Fruit fly (Drosophila melanogaster) whole organism, embryonic: ENCODE results near the gene frtz.

ENCODE experiments used
- Atf3 ChIP-seq: fragments of 200-800 bp; sonication (Bioruptor generic); optimal IDR thresholded peaks from 3 replicates; lab custom pipeline; 2016; ENCODE audit warnings: missing biosample characterization, missing genetic modification characterization
- BtbVII ChIP-seq: fragments of 200-800 bp; sonication (Bioruptor generic); optimal IDR thresholded peaks from 3 replicates; lab custom pipeline; 2017; ENCODE audit warnings: missing biosample characterization, mild to moderate bottlenecking, missing genetic modification characterization
- CG10147 ChIP-seq: fragments of 200-800 bp; sonication (Bioruptor generic); optimal IDR thresholded peaks from 2 replicates; lab custom pipeline; 2019; ENCODE audit warnings: missing biosample characterization, mild to moderate bottlenecking, missing genetic modification characterization, moderate library complexity
- CG10431 ChIP-seq: fragments of 200-800 bp; sonication (Bioruptor generic); optimal IDR thresholded peaks from 3 replicates; lab custom pipeline; 2018; ENCODE audit warnings: missing biosample characterization, mild to moderate bottlenecking, missing genetic modification characterization
- CG11504 ChIP-seq: fragments of 200-800 bp; sonication (Bioruptor generic); optimal IDR thresholded peaks from 3 replicates; lab custom pipeline; 2019; ENCODE audit warnings: missing biosample characterization, mild to moderate bottlenecking, missing genetic modification characterization, moderate library complexity
- CG12155 ChIP-seq: fragments of 200-800 bp; sonication (Bioruptor generic); optimal IDR thresholded peaks from 3 replicates; lab custom pipeline; 2016; ENCODE audit warnings: missing biosample characterization, missing genetic modification characterization
- CG12236 ChIP-seq: fragments of 200-800 bp; sonication (Bioruptor generic); optimal IDR thresholded peaks from 2 replicates; lab custom pipeline; 2016; ENCODE audit warnings: missing biosample characterization, missing genetic modification characterization
- CG12299 ChIP-seq: fragments of 200-800 bp; sonication (Bioruptor generic); optimal IDR thresholded peaks from 2 replicates; lab custom pipeline; 2018; ENCODE audit warnings: missing biosample characterization, mild to moderate bottlenecking, missing genetic modification characterization
- CG14014 ChIP-seq: fragments of 200-800 bp; sonication (Bioruptor generic); IDR thresholded peaks from 2 replicates; pipeline ENCODE4 v1.3.6; 2022; ENCODE audit warnings: missing biosample characterization, missing genetic modification characterization
- CG14441 ChIP-seq: fragments of 200-800 bp; sonication (Bioruptor generic); IDR thresholded peaks from 2 replicates; pipeline ENCODE4 v1.3.6; 2022; ENCODE audit warnings: missing biosample characterization, missing genetic modification characterization
- CG15269 ChIP-seq: fragments of 200-800 bp; sonication (Bioruptor generic); optimal IDR thresholded peaks from 2 replicates; lab custom pipeline; 2018; ENCODE audit warnings: missing biosample characterization, mild to moderate bottlenecking, missing genetic modification characterization, moderate library complexity
- CG1529 ChIP-seq: fragments of 200-800 bp; sonication (Bioruptor generic); optimal IDR thresholded peaks from 3 replicates; lab custom pipeline; 2018; ENCODE audit warnings: missing biosample characterization, missing genetic modification characterization
- CG15514 ChIP-seq: fragments of 200-800 bp; sonication (Bioruptor generic); optimal IDR thresholded peaks from 3 replicates; lab custom pipeline; 2017; ENCODE audit warnings: missing biosample characterization, missing genetic modification characterization, mild to moderate bottlenecking, moderate library complexity, missing genetic modification reagents
- CG17359 ChIP-seq: fragments of 200-800 bp; sonication (Bioruptor generic); optimal IDR thresholded peaks from 3 replicates; lab custom pipeline; 2018; ENCODE audit warnings: missing biosample characterization, mild to moderate bottlenecking, missing genetic modification characterization, moderate library complexity
- CG17385 ChIP-seq: fragments of 200-800 bp; sonication (Bioruptor generic); optimal IDR thresholded peaks from 3 replicates; lab custom pipeline; 2018; ENCODE audit warnings: missing biosample characterization, mild to moderate bottlenecking, missing genetic modification characterization
- CG18011 ChIP-seq: fragments of 200-800 bp; sonication (Bioruptor generic); optimal IDR thresholded peaks from 2 replicates; lab custom pipeline; 2017; ENCODE audit warnings: missing biosample characterization, missing genetic modification characterization, mild to moderate bottlenecking, moderate library complexity, missing genotype
- CG1832 ChIP-seq: fragments of 200-800 bp; sonication (Bioruptor generic); optimal IDR thresholded peaks from 2 replicates; lab custom pipeline; 2017; ENCODE audit warnings: missing biosample characterization, mild to moderate bottlenecking, missing genetic modification characterization, inconsistent platforms
- CG32772 ChIP-seq: fragments of 200-800 bp; sonication (Bioruptor generic); IDR thresholded peaks from 2 replicates; pipeline ENCODE4 v1.3.6; 2022; ENCODE audit warnings: missing biosample characterization, missing genetic modification characterization
- CG4424 ChIP-seq: fragments of 200-800 bp; sonication (Bioruptor generic); optimal IDR thresholded peaks from 3 replicates; lab custom pipeline; 2016; ENCODE audit warnings: missing biosample characterization, missing genetic modification characterization
- CG4820 ChIP-seq: fragments of 200-800 bp; sonication (Bioruptor generic); optimal IDR thresholded peaks from 3 replicates; lab custom pipeline; 2016; ENCODE audit warnings: missing biosample characterization, missing genetic modification characterization
- CG5180 ChIP-seq: fragments of 200-800 bp; sonication (Bioruptor generic); optimal IDR thresholded peaks from 3 replicates; lab custom pipeline; 2017; ENCODE audit warnings: missing biosample characterization, missing genetic modification characterization, mild to moderate bottlenecking, moderate library complexity, missing genetic modification reagents
- CG6272 ChIP-seq: fragments of 200-800 bp; sonication (Bioruptor generic); IDR thresholded peaks from 2 replicates; pipeline ENCODE4 v1.3.6; 2022; ENCODE audit warnings: missing biosample characterization, missing genetic modification characterization
- CG8388 ChIP-seq: fragments of 200-800 bp; sonication (Bioruptor generic); optimal IDR thresholded peaks from 2 replicates; lab custom pipeline; 2019; ENCODE audit warnings: missing biosample characterization, mild to moderate bottlenecking, missing genetic modification characterization, moderate library complexity
- CrebB ChIP-seq: fragments of 200-800 bp; sonication (Bioruptor generic); optimal IDR thresholded peaks from 3 replicates; lab custom pipeline; 2018; ENCODE audit warnings: missing biosample characterization, mild to moderate bottlenecking, missing genetic modification characterization
- Dfd ChIP-seq, 2 experiments: fragments of >200 bp; optimal IDR thresholded peaks; 2 replicates each; lab custom pipeline; 2017; ENCODE audit warnings: missing biosample characterization in 2 of 2, missing genetic modification characterization in 2 of 2
- Fer2 ChIP-seq: fragments of 200-800 bp; sonication (Bioruptor generic); optimal IDR thresholded peaks from 2 replicates; lab custom pipeline; 2018; ENCODE audit warnings: missing biosample characterization, mild to moderate bottlenecking, missing genetic modification characterization, moderate library complexity
- Gug ChIP-seq: fragments of 200-800 bp; sonication (Bioruptor generic); IDR thresholded peaks from 4 replicates; pipeline ENCODE4 v1.3.6; 2022; ENCODE audit warnings: missing biosample characterization, missing genetic modification characterization
- Hmr ChIP-seq: fragments of 200-800 bp; sonication (Bioruptor generic); optimal IDR thresholded peaks from 3 replicates; lab custom pipeline; 2017; ENCODE audit warnings: mild to moderate bottlenecking, missing biosample characterization, missing genetic modification reagents, missing genetic modification characterization
- MTF-1 ChIP-seq: fragments of 200-800 bp; sonication (Bioruptor generic); optimal IDR thresholded peaks from 2 replicates; lab custom pipeline; 2018; ENCODE audit warnings: missing biosample characterization, mild to moderate bottlenecking, missing genetic modification characterization, borderline replicate concordance
- Nf-YA ChIP-seq: fragments of 200-800 bp; sonication (Bioruptor generic); IDR thresholded peaks from 2 replicates; pipeline ENCODE4 v1.3.6; 2022; ENCODE audit warnings: missing biosample characterization, missing genetic modification characterization
- Sox102F ChIP-seq: fragments of 200-800 bp; sonication (Bioruptor generic); optimal IDR thresholded peaks from 2 replicates; lab custom pipeline; 2018; ENCODE audit warnings: missing biosample characterization, mild to moderate bottlenecking, missing genetic modification characterization, moderate library complexity
- Vsx1 ChIP-seq: fragments of 200-800 bp; sonication (Bioruptor generic); optimal IDR thresholded peaks from 2 replicates; lab custom pipeline; 2017; ENCODE audit warnings: missing biosample characterization, mild to moderate bottlenecking, missing genetic modification characterization, missing genetic modification reagents
- br ChIP-seq: fragments of >200 bp; optimal IDR thresholded peaks from 2 replicates; lab custom pipeline; 2017
- cg ChIP-seq: fragments of 200-800 bp; sonication (Bioruptor generic); optimal IDR thresholded peaks from 3 replicates; lab custom pipeline; 2019; ENCODE audit warnings: missing biosample characterization, mild to moderate bottlenecking, missing genetic modification characterization, moderate library complexity
- chinmo ChIP-seq: fragments of 200-800 bp; sonication (Bioruptor generic); IDR thresholded peaks from 4 replicates; pipeline ENCODE4 v1.3.6; 2022; ENCODE audit warnings: missing biosample characterization, missing genetic modification characterization; ENCODE audit not compliant: partially characterized antibody
- chm ChIP-seq: fragments of 200-800 bp; sonication (Bioruptor generic); IDR thresholded peaks from 2 replicates; pipeline ENCODE4 v1.3.6; 2022; ENCODE audit warnings: missing biosample characterization, missing genetic modification characterization
- ci ChIP-seq: fragments of 200-800 bp; sonication (Bioruptor generic); IDR thresholded peaks from 3 replicates; pipeline ENCODE4 v1.3.6; 2022; ENCODE audit warnings: missing biosample characterization, missing genetic modification characterization
- fd64A ChIP-seq: fragments of 200-800 bp; sonication (Bioruptor generic); optimal IDR thresholded peaks from 3 replicates; lab custom pipeline; 2018; ENCODE audit warnings: missing biosample characterization, mild to moderate bottlenecking, missing genetic modification characterization
- gce ChIP-seq: fragments of 200-800 bp; sonication (Bioruptor generic); IDR thresholded peaks from 3 replicates; pipeline ENCODE4 v1.3.6; 2022; ENCODE audit warnings: missing biosample characterization, missing genetic modification characterization
- gro ChIP-seq: fragments of 200-800 bp; sonication (Bioruptor generic); optimal IDR thresholded peaks from 2 replicates; lab custom pipeline; 2016; ENCODE audit warnings: missing biosample characterization, missing genetic modification characterization
- jigr1 ChIP-seq: fragments of 200-800 bp; sonication (Bioruptor generic); IDR thresholded peaks from 3 replicates; pipeline ENCODE4 v1.3.6; 2022; ENCODE audit warnings: missing biosample characterization, missing genetic modification characterization
- knrl ChIP-seq: fragments of 200-800 bp; sonication (Bioruptor generic); IDR thresholded peaks from 3 replicates; pipeline ENCODE4 v1.3.6; 2022; ENCODE audit warnings: missing biosample characterization, missing genetic modification characterization; ENCODE audit not compliant: partially characterized antibody
- peb ChIP-seq: fragments of 200-800 bp; sonication (Bioruptor generic); IDR thresholded peaks from 2 replicates; pipeline ENCODE4 v1.3.6; 2022; ENCODE audit warnings: missing biosample characterization, missing genetic modification characterization
- sens-2 ChIP-seq: fragments of 200-800 bp; sonication (Bioruptor generic); IDR thresholded peaks from 2 replicates; pipeline ENCODE4 v1.3.6; 2022; ENCODE audit warnings: missing biosample characterization, missing genetic modification characterization
- stwl ChIP-seq: fragments of 200-800 bp; sonication (Bioruptor generic); optimal IDR thresholded peaks from 3 replicates; lab custom pipeline; 2018; ENCODE audit warnings: missing biosample characterization, mild to moderate bottlenecking, missing genetic modification characterization, moderate library complexity
- tx ChIP-seq: fragments of 200-800 bp; sonication (Bioruptor generic); optimal IDR thresholded peaks from 2 replicates; lab custom pipeline; 2016; ENCODE audit warnings: missing biosample characterization, missing genetic modification characterization
- unc-4 ChIP-seq: fragments of 200-800 bp; sonication (Bioruptor generic); IDR thresholded peaks from 2 replicates; pipeline ENCODE4 v1.3.6; 2022; ENCODE audit warnings: missing biosample characterization, missing genetic modification characterization; ENCODE audit not compliant: partially characterized antibody
- usp ChIP-seq: fragments of >200 bp; optimal IDR thresholded peaks from 2 replicates; lab custom pipeline; 2017; ENCODE audit warnings: missing biosample characterization, missing genetic modification characterization
- vnd ChIP-seq: fragments of 200-800 bp; sonication (Bioruptor generic); IDR thresholded peaks from 3 replicates; pipeline ENCODE4 v1.3.6; 2022; ENCODE audit warnings: missing biosample characterization, missing genetic modification characterization; ENCODE audit not compliant: partially characterized antibody
- zfh1 ChIP-seq: fragments of 200-800 bp; sonication (Bioruptor generic); IDR thresholded peaks from 3 replicates; pipeline ENCODE4 v1.3.6; 2022; ENCODE audit warnings: missing biosample characterization, missing genetic modification characterization

frtz gene

DNA sequence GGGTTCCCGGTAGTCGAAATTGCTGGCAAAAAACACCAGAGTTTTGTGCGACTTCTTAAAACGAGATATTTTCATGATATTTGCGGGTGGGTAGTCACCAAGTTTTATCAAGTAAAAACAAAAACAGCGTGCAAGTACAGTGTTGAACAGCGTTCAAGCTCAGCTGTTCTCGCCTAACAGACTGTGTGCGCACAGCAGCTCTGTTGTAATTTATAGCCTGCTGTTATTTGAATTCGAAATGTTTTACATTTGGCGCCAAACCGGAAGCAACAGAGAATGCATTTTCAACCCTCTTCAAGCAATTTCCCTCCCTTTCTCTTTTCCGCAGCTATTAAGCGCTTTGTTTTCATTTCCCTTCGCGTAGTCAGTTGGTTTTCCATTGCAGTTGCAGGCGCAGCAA, 16.5 kb upstream of the frtz start, which contains the start of the genes CG17652 and CG17646 (continued):
- TF ChIP-seq CG15514 (GFP tag; lab: Kevin White, UChicago) (peak; percentile 13), fd64A (GFP tag; lab: Kevin White, UChicago) (no peak), unc-4 (GFP tag; lab: Robert Waterston, UW) (0 out of 2 replicates have a peak, but pooled peaks have one; percentile 25), BtbVII (no peak), CG4424 (GFP tag; lab: Kevin White, UChicago) (no peak), CG17385 (GFP tag; lab: Kevin White, UChicago) (peak; percentile 44), ci (peak; percentile 69), CG5180 (GFP tag; lab: Kevin White, UChicago) (no peak), chinmo (0 out of 4 replicates have a peak, but pooled peaks have one; percentile 25), CG17359 (tag; lab: Kevin White, UChicago) (no peak), CG12236 (no peak), stwl (tag; lab: Kevin White, UChicago) (peak; percentile 33), Dfd (GFP tag; optimal IDR thresholded peaks at IDR 0.05; lab: Kevin White, UChicago) (no peak), cg (no peak), gce (GFP tag; lab: Robert Waterston, UW) (no peak), Vsx1 (GFP tag; lab: Kevin White, UChicago) (no peak), CG14014 (GFP tag; lab: Robert Waterston, UW) (no peak), chm (0 out of 2 replicates have a peak, but pooled peaks have one; percentile 51), CG11504 (tag; lab: Kevin White, UChicago) (no peak), CG1832 (GFP tag; lab: Kevin White, UChicago) (no peak), tx (GFP tag; lab: Kevin White, UChicago) (no peak), CG10147 (no peak), usp (GFP tag; lab: Kevin White, UChicago) (no peak), CG4820 (GFP tag; lab: Kevin White, UChicago) (no peak), sens-2 (GFP tag; lab: Robert Waterston, UW) (no peak), CG6272 (GFP tag; lab: Robert Waterston, UW) (no peak), peb (GFP tag; lab: Robert Waterston, UW) (no peak), Atf3 (no peak), br (no peak), CG14441 (GFP tag; lab: Robert Waterston, UW) (no peak), CG12155 (GFP tag; lab: Kevin White, UChicago) (no peak), MTF-1 (GFP tag; lab: Kevin White, UChicago) (peak; percentile 3), CrebB (tag; lab: Kevin White, UChicago) (no peak), Gug (GFP tag; lab: Robert Waterston, UW) (no peak)

DNA sequence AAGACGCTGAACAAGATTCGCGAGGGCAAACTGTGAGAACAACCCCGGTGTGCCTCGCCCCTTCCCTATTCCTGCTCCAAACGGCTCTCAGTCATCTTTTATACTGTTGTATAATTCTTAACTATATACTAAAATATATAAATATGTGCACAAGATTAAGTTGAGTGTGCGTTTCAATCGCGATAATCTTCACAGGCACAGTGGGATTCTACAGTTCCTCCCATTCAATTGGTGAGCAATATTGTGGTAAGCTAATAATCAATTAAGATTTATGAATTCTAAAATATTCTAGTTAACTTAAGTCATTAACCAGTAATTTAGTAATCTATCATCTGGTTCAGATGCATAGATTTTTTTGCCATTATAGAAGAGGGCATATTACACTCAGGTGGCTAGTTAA, 15.3 kb upstream of the frtz start:
- TF ChIP-seq CG10431 (GFP tag; lab: Kevin White, UChicago) = no peak
- no peak for TF ChIP-seq zfh1
- TF ChIP-seq Hmr (GFP tag; lab: Kevin White, UChicago) = peak; percentile 21

DNA sequence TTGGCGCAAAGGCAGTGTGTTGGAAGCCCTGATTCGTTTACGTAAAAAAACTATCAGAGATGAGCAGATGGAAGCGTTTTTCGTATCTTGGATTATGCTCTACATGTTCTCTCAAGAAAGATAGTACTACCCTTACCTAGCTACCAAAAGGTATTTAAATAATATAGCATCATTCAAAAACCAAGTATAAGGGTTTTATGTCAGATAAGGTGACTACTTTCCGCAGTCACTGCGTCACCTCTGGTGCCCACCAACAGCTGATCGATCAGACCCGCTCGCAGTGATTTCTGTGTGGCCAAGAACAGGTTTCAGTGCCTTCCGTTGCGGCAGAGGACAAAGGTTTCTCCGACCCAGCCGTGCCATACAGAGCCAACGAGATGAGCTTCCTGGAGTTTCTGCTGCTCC, 14.0 kb upstream of the frtz start, which contains the start of the genes Eno and CG31937:
Gene Eno, minus strand, starts transcription at position 30 of the 405 bp plus-strand sequence.
Gene CG31937, plus strand, starts transcription at position 281 of the 405 bp plus-strand sequence.
- TF ChIP-seq CG1529 = peak; percentile 28
- TF ChIP-seq CG10431 (GFP tag; lab: Kevin White, UChicago) = no peak
- no peak for TF ChIP-seq CG12299 (tag; lab: Kevin White, UChicago)
- no peak for TF ChIP-seq knrl (GFP tag; lab: Robert Waterston, UW)
- peak; percentile 38 for TF ChIP-seq Sox102F
- TF ChIP-seq CG18011 (GFP tag; lab: Kevin White, UChicago) = peak; percentile 31
- TF ChIP-seq vnd (GFP tag; lab: Robert Waterston, UW) = no peak
- TF ChIP-seq CG32772 (GFP tag; lab: Robert Waterston, UW) = peak; percentile 41; the same call in 1 of the 2 replicates
- TF ChIP-seq Fer2 (tag; lab: Kevin White, UChicago) = no peak
- TF ChIP-seq CG15269 = peak; percentile 69
- peak; percentile 25 for TF ChIP-seq gro
- peak; percentile 39; the same call in 1 of the 3 replicates for TF ChIP-seq jigr1
- TF ChIP-seq Nf-YA (GFP tag; lab: Robert Waterston, UW) = no peak
- no peak for TF ChIP-seq CG8388 (GFP tag; lab: Kevin White, UChicago)
